Fruit fly (Drosophila melanogaster): ENCODE results near the gene goe.

Gene goe

dm6 chrX:16689966-16690365, 61.7 kb downstream of the goe start:
- no peak for TF ChIP-seq psq (optimal IDR thresholded peaks at IDR 0.05)
- no peak for TF ChIP-seq Sin3A (optimal IDR thresholded peaks at IDR 0.05)
- TF ChIP-seq h (optimal IDR thresholded peaks at IDR 0.05) = no peak
- TF ChIP-seq insv (optimal IDR thresholded peaks at IDR 0.05) = no peak
- no peak for TF ChIP-seq Myc (optimal IDR thresholded peaks at IDR 0.05)
- no peak for TF ChIP-seq ttk (optimal IDR thresholded peaks at IDR 0.05)

- TF ChIP-seq h (optimal IDR thresholded peaks at IDR 0.05) = no peak
- no peak for TF ChIP-seq ttk (optimal IDR thresholded peaks at IDR 0.05)
- no peak for TF ChIP-seq psq (optimal IDR thresholded peaks at IDR 0.05)
- no peak for TF ChIP-seq Myc (optimal IDR thresholded peaks at IDR 0.05)
- no peak for TF ChIP-seq Sin3A (optimal IDR thresholded peaks at IDR 0.05)
- no peak for TF ChIP-seq insv (optimal IDR thresholded peaks at IDR 0.05)
Observed at dm6 chrX:16689339-16689738, 62.4 kb downstream of the goe start.

DNA sequence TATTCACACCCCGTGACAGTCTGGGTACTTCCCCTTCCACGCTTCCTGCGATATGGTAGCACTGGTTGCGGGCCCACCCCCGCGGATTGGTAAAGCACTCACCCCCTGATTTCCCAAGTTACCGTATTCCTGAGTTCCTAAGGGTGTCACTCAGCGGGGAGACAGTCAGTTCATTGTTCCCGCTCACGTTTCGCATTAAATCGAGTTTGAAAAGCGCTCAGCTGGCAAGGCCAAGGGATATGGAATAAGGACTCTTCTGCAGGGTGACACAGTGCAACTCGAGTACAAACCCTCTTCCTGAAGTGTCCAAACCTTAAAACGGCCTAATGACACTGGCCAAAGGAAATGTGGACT, 63.6 kb downstream of the goe start:
- TF ChIP-seq insv (optimal IDR thresholded peaks at IDR 0.05) (no peak), Sin3A (optimal IDR thresholded peaks at IDR 0.05) (no peak), psq (optimal IDR thresholded peaks at IDR 0.05) (no peak), h (optimal IDR thresholded peaks at IDR 0.05) (no peak), ttk (optimal IDR thresholded peaks at IDR 0.05) (no peak), Myc (optimal IDR thresholded peaks at IDR 0.05) (no peak)

DNA sequence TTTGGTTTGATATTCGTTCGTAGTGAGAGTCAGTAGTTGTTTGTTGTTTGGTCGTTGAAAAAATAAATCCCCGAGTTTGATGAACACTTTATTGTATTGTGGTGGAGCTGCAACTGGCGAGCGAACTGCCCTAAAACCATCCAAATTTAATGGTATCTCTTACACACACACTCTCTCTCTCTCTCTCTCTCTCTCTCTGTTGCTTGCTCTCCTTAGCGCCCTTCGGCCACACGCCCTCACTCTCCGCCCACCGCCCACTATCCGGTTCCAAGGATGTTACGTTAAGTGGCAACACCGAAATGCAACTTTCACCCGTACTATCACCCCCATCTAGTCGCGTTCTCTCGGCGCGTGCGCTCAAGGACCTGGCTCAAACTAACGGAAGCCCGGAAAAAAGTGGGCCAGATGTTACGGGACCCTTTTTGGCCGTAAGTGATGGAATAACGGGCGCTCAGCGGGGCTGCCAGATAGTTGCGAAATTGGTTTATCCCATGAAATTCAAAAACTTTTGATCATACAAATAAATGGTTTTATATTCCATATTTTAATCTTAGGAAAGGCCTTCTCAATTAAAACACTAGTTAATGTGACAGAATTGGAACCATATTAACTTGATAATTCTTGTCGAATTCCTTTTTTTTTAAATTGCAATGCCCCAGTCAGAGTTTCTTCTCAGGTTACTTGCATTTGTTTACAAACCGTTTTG, 64.2 kb downstream of the goe start:
- TF ChIP-seq Sin3A (optimal IDR thresholded peaks at IDR 0.05) = no peak
- TF ChIP-seq ttk (optimal IDR thresholded peaks at IDR 0.05) = no peak
- no peak for TF ChIP-seq h (optimal IDR thresholded peaks at IDR 0.05)
- TF ChIP-seq psq (optimal IDR thresholded peaks at IDR 0.05) = no peak
- TF ChIP-seq insv (optimal IDR thresholded peaks at IDR 0.05) = no peak
- no peak for TF ChIP-seq Myc (optimal IDR thresholded peaks at IDR 0.05)

- no peak for TF ChIP-seq insv (optimal IDR thresholded peaks at IDR 0.05)
Observed at dm6 chrX:16683765-16684164, 67.9 kb downstream of the goe start, which contains the start of gene Axs. Gene Axs (minus strand): TSS chrX:16683895.

dm6 chrX:16678845-16679347, 72.8 kb downstream of the goe start, which contains the start of the genes CG13010 and sing:
Gene CG13010 (minus strand): TSS chrX:16678945.
Gene sing (plus strand): TSS chrX:16679297.
- TF ChIP-seq ttk (optimal IDR thresholded peaks at IDR 0.05) = no peak
- no peak for TF ChIP-seq insv (optimal IDR thresholded peaks at IDR 0.05)
- no peak for TF ChIP-seq h (optimal IDR thresholded peaks at IDR 0.05)
- no peak for TF ChIP-seq Sin3A (optimal IDR thresholded peaks at IDR 0.05)
- TF ChIP-seq Myc (optimal IDR thresholded peaks at IDR 0.05) = no peak
- TF ChIP-seq psq (optimal IDR thresholded peaks at IDR 0.05) = no peak
